Worm (Caenorhabditis elegans): ENCODE data around the gene Y43F4A.1.

The Y43F4A.1 gene

ce11 chrIII:13275784-13276183 lies 52.9 kb downstream of the Y43F4A.1 start (continued):
- TF ChIP-seq fkh-4 (tag; optimal IDR thresholded peaks at IDR 0.05; ENCODE audit: borderline replicate concordance) (no peak), nhr-11 (tag; optimal IDR thresholded peaks at IDR 0.05) (no peak), ceh-63 (GFP tag; optimal IDR thresholded peaks at IDR 0.05) (peak; percentile 53), hpl-2 (GFP tag; optimal IDR thresholded peaks at IDR 0.05) (no peak), ets-5 (GFP tag; IDR thresholded peaks at IDR 0.05) (no peak), nhr-47 (tag; optimal IDR thresholded peaks at IDR 0.05) (peak; percentile 85), mab-9 (GFP tag; IDR thresholded peaks at IDR 0.05) (peak; percentile 65), nhr-85 (tag) (no peak), lin-35 (GFP tag; optimal IDR thresholded peaks at IDR 0.05) (peak in 1 of 2 experiments; percentile 74), ceh-82 (tag; optimal IDR thresholded peaks at IDR 0.05) (peak; percentile 19 to 72 (median 68)), mep-1 (tag; optimal IDR thresholded peaks at IDR 0.05) (peak; percentile 5), lin-14 (GFP tag; optimal IDR thresholded peaks at IDR 0.05) (peak; percentile 95), ztf-11 (tag; optimal IDR thresholded peaks at IDR 0.05) (peak in 1 of 2 experiments; percentile 64), fkh-10 (GFP tag; optimal IDR thresholded peaks at IDR 0.05) (peak; percentile 88), nhr-76 (tag; optimal IDR thresholded peaks at IDR 0.05) (peak; percentile 16), elt-3 (tag; optimal IDR thresholded peaks at IDR 0.05) (no peak), lsy-2 (tag; optimal IDR thresholded peaks at IDR 0.05) (peak; percentile 51 to 75), swsn-7 (tag; optimal IDR thresholded peaks at IDR 0.05) (peak; percentile 84), nhr-28 (tag; optimal IDR thresholded peaks at IDR 0.05) (no peak), isw-1 (GFP tag; IDR thresholded peaks at IDR 0.05) (peak; percentile 61), irx-1 (tag; optimal IDR thresholded peaks at IDR 0.05) (peak; percentile 52), unc-86 (tag; optimal IDR thresholded peaks at IDR 0.05) (peak; percentile 90), nhr-19 (GFP tag; conservative IDR thresholded peaks at IDR 0.05) (peak; percentile 48)

ce11 chrIII:13276958-13277357 lies 54.1 kb downstream of the Y43F4A.1 start, which contains the start of gene unc-64:
Gene unc-64, plus strand, starts transcription at chrIII:13277258.
- no peak for TF ChIP-seq aha-1 (tag; optimal IDR thresholded peaks at IDR 0.05)
- no peak for TF ChIP-seq xbp-1 (tag; optimal IDR thresholded peaks at IDR 0.05)
- no peak for TF ChIP-seq irx-1 (tag; optimal IDR thresholded peaks at IDR 0.05)
- TF ChIP-seq fos-1 (tag; optimal IDR thresholded peaks at IDR 0.05) = no peak
- TF ChIP-seq ceh-8 (GFP tag; optimal IDR thresholded peaks at IDR 0.05) = no peak

ce11 chrIII:13277881-13278500 lies 55.1 kb downstream of the Y43F4A.1 start:
- TF ChIP-seq ztf-11 (tag; optimal IDR thresholded peaks at IDR 0.05) (no peak), sptf-1 (tag; optimal IDR thresholded peaks at IDR 0.05) (no peak), ces-1 (GFP tag; optimal IDR thresholded peaks at IDR 0.05) (no peak), pqm-1 (tag; optimal IDR thresholded peaks at IDR 0.05) (no peak), nhr-28 (tag; optimal IDR thresholded peaks at IDR 0.05) (no peak), fkh-10 (GFP tag; optimal IDR thresholded peaks at IDR 0.05) (peak; percentile 38), tbx-2 (tag; optimal IDR thresholded peaks at IDR 0.05) (no peak), egl-27 (tag; optimal IDR thresholded peaks at IDR 0.05) (no peak), unc-62 (GFP tag; optimal IDR thresholded peaks at IDR 0.05) (no peak), lir-3 (tag; optimal IDR thresholded peaks at IDR 0.05; ENCODE audit: poor library complexity) (no peak), isw-1 (GFP tag; IDR thresholded peaks at IDR 0.05) (no peak), nhr-76 (tag; optimal IDR thresholded peaks at IDR 0.05) (no peak), dsc-1 (tag; optimal IDR thresholded peaks at IDR 0.05) (no peak), unc-98 (GFP tag; IDR thresholded peaks at IDR 0.05) (no peak), lin-35 (GFP tag; optimal IDR thresholded peaks at IDR 0.05) (no peak), lsy-2 (tag; optimal IDR thresholded peaks at IDR 0.05) (peak in 1 of 2 experiments; percentile 29), ceh-90 (tag; optimal IDR thresholded peaks at IDR 0.05) (no peak), mep-1 (tag; optimal IDR thresholded peaks at IDR 0.05) (no peak), ceh-82 (tag; optimal IDR thresholded peaks at IDR 0.05) (peak in 1 of 3 experiments; percentile 24), lin-13 (GFP tag; optimal IDR thresholded peaks at IDR 0.05) (no peak), nhr-71 (tag; optimal IDR thresholded peaks at IDR 0.05) (peak; percentile 3), blmp-1 (tag; optimal IDR thresholded peaks at IDR 0.05) (no peak), C34B4.2 (tag; optimal IDR thresholded peaks at IDR 0.05) (no peak), vab-15 (tag; optimal IDR thresholded peaks at IDR 0.05) (no peak), mef-2 (tag; optimal IDR thresholded peaks at IDR 0.05) (no peak), C16A3.4 (tag; optimal IDR thresholded peaks at IDR 0.05) (no peak), ceh-63 (GFP tag; optimal IDR thresholded peaks at IDR 0.05) (no peak), ets-5 (GFP tag; IDR thresholded peaks at IDR 0.05) (no peak), mab-9 (GFP tag; IDR thresholded peaks at IDR 0.05) (no peak), sox-4 (tag; optimal IDR thresholded peaks at IDR 0.05) (no peak), pag-3 (tag; optimal IDR thresholded peaks at IDR 0.05; ENCODE audit: borderline replicate concordance, insufficient read depth) (no peak), nhr-90 (tag; optimal IDR thresholded peaks at IDR 0.05; ENCODE audit: poor library complexity) (no peak), nhr-47 (tag; optimal IDR thresholded peaks at IDR 0.05) (no peak)
